Worm (Caenorhabditis elegans) whole organism, L4 larva: Measurements from ENCODE around the gene nhx-1.

ENCODE experiments used
- F26F4.8 ChIP-seq: fragments of 200-800 bp; sonication (Bioruptor generic); conservative IDR thresholded peaks from 2 replicates; pipeline ENCODE4 v1.3.6; 2022; ENCODE audit warnings: missing genetic modification characterization, missing compliant biosample characterization
- F37D6.2 ChIP-seq: sonication (generic microtip); optimal IDR thresholded peaks from 2 replicates; lab custom pipeline; 2016; ENCODE audit warnings: mild to moderate bottlenecking, missing genetic modification characterization, missing compliant biosample characterization
- Y48G9A.11 ChIP-seq: fragments of 200-800 bp; sonication (Bioruptor generic); IDR thresholded peaks from 2 replicates; pipeline ENCODE4 v1.3.6; 2022; ENCODE audit warnings: missing genetic modification reagents, missing genetic modification characterization, missing compliant biosample characterization
- ZK337.2 ChIP-seq: fragments of 200-800 bp; sonication (Bioruptor generic); IDR thresholded peaks from 2 replicates; pipeline ENCODE4 v1.3.6; 2022; ENCODE audit warnings: missing genetic modification reagents, missing genetic modification characterization, missing compliant biosample characterization
- aha-1 ChIP-seq: fragments of 150-350 bp; peaks from one replicate; lab custom pipeline; 2014; ENCODE audit warnings: missing biosample characterization, missing genetic modification characterization
- arid-1 ChIP-seq: fragments of 200-800 bp; sonication (Bioruptor generic); conservative IDR thresholded peaks from 2 replicates; pipeline ENCODE4 v1.3.6; 2022; ENCODE audit warnings: missing genetic modification reagents, missing genetic modification characterization, missing compliant biosample characterization
- ceh-20 ChIP-seq: fragments of 200-800 bp; sonication (Bioruptor generic); IDR thresholded peaks from 2 replicates; pipeline ENCODE4 v1.3.6; 2022; ENCODE audit warnings: missing genetic modification reagents, missing genetic modification characterization, missing compliant biosample characterization
- ceh-32 ChIP-seq: sonication (generic microtip); optimal IDR thresholded peaks from 2 replicates; lab custom pipeline; 2016; ENCODE audit warnings: mild to moderate bottlenecking, missing genetic modification characterization, missing compliant biosample characterization; ENCODE audit not compliant: poor library complexity
- ceh-82 ChIP-seq: sonication (generic microtip); optimal IDR thresholded peaks from 2 replicates; lab custom pipeline; 2017; ENCODE audit warnings: missing biosample characterization, missing genetic modification characterization
- ctbp-1 ChIP-seq: fragments of 200-800 bp; sonication (Bioruptor generic); IDR thresholded peaks from 2 replicates; pipeline ENCODE4 v1.3.6; 2022; ENCODE audit warnings: missing genetic modification reagents, missing genetic modification characterization, missing compliant biosample characterization
- daf-12 ChIP-seq: fragments of 150-350 bp; optimal IDR thresholded peaks from 2 replicates; lab custom pipeline; 2014; ENCODE audit warnings: missing biosample characterization, missing genetic modification reagents, missing genetic modification characterization
- daf-16 ChIP-seq, 3 experiments: sonication (generic microtip); optimal IDR thresholded peaks; 2 replicates each; lab custom pipeline; 2016 to 2017; ENCODE audit warnings: missing genetic modification characterization in 3 of 3, missing genetic modification reagents in 3 of 3, mild to moderate bottlenecking in 2 of 3, missing compliant biosample characterization in 2 of 3, missing biosample characterization in 1 of 3, moderate library complexity in 1 of 3
- dmd-6 ChIP-seq: fragments of 200-800 bp; sonication (Bioruptor generic); IDR thresholded peaks from 2 replicates; pipeline ENCODE4 v1.3.6; 2022; ENCODE audit warnings: missing genetic modification reagents, missing genetic modification characterization, missing compliant biosample characterization
- dmd-8 ChIP-seq: fragments of 200-800 bp; sonication (Bioruptor generic); IDR thresholded peaks from 2 replicates; pipeline ENCODE4 v1.3.6; 2022; ENCODE audit warnings: missing genetic modification characterization, missing compliant biosample characterization
- dmd-9 ChIP-seq: fragments of 200-800 bp; sonication (Bioruptor generic); IDR thresholded peaks from 2 replicates; pipeline ENCODE4 v1.3.6; 2022; ENCODE audit warnings: missing genetic modification reagents, missing genetic modification characterization, missing compliant biosample characterization
- dve-1 ChIP-seq: sonication (generic microtip); optimal IDR thresholded peaks from 2 replicates; lab custom pipeline; 2017; ENCODE audit warnings: antibody characterized with exemption, mild to moderate bottlenecking, missing genetic modification characterization, missing compliant biosample characterization; ENCODE audit not compliant: insufficient read depth
- egl-43 ChIP-seq: fragments of 200-800 bp; sonication (Bioruptor generic); IDR thresholded peaks from 2 replicates; pipeline ENCODE4 v1.3.6; 2022; ENCODE audit warnings: missing genetic modification reagents, missing genetic modification characterization, missing compliant biosample characterization
- fos-1 ChIP-seq: fragments of 150-350 bp; optimal IDR thresholded peaks from 2 replicates; lab custom pipeline; 2014; ENCODE audit warnings: missing biosample characterization, missing genetic modification characterization
- hlh-11 ChIP-seq: fragments of 200-800 bp; sonication (Bioruptor generic); optimal IDR thresholded peaks from 2 replicates; lab custom pipeline; 2018; ENCODE audit warnings: mild to moderate bottlenecking, missing genetic modification characterization, missing compliant biosample characterization
- hlh-30 ChIP-seq: sonication (generic microtip); optimal IDR thresholded peaks from 2 replicates; lab custom pipeline; 2017; ENCODE audit warnings: antibody characterized with exemption, mild to moderate bottlenecking, missing genetic modification characterization, missing compliant biosample characterization; ENCODE audit not compliant: insufficient read depth
- hmg-1.1 ChIP-seq: fragments of 200-800 bp; sonication (Bioruptor generic); IDR thresholded peaks from 2 replicates; pipeline ENCODE4 v1.3.6; 2022; ENCODE audit warnings: missing genetic modification reagents, missing genetic modification characterization, missing compliant biosample characterization
- lin-1 ChIP-seq: fragments of 200-800 bp; sonication (Bioruptor generic); IDR thresholded peaks from 2 replicates; pipeline ENCODE4 v1.3.6; 2022; ENCODE audit warnings: missing genetic modification reagents, missing genetic modification characterization, missing compliant biosample characterization
- lin-29 ChIP-seq: fragments of 200-800 bp; sonication (Bioruptor generic); IDR thresholded peaks from 2 replicates; pipeline ENCODE4 v1.3.6; 2022; ENCODE audit warnings: missing genetic modification reagents, missing genetic modification characterization, missing compliant biosample characterization
- lin-38 ChIP-seq: fragments of 200-800 bp; sonication (Bioruptor generic); IDR thresholded peaks from 2 replicates; pipeline ENCODE4 v1.3.6; 2022; ENCODE audit warnings: missing genetic modification reagents, missing genetic modification characterization, missing compliant biosample characterization
- lin-39 ChIP-seq: fragments of 150-350 bp; optimal IDR thresholded peaks from 2 replicates; lab custom pipeline; 2014; ENCODE audit warnings: missing biosample characterization, missing genetic modification reagents, missing genetic modification characterization
- lsy-2 ChIP-seq, 2 experiments: fragments of 150-350 bp in 1 of 2; sonication (generic microtip) in 1 of 2; optimal IDR thresholded peaks; 2 replicates each; lab custom pipeline; 2014 to 2017; ENCODE audit warnings: missing biosample characterization in 2 of 2, missing genetic modification characterization in 2 of 2
- madf-5 ChIP-seq, 2 experiments: fragments of 200-800 bp; sonication (Bioruptor generic); IDR thresholded peaks; 2 replicates each; pipeline ENCODE4 v1.3.6; 2022; ENCODE audit warnings: missing compliant biosample characterization in 2 of 2, missing genetic modification characterization in 2 of 2
- madf-9 ChIP-seq: fragments of 200-800 bp; sonication (Bioruptor generic); conservative IDR thresholded peaks from 2 replicates; pipeline ENCODE4 v1.3.6; 2022; ENCODE audit warnings: missing genetic modification reagents, missing genetic modification characterization, missing compliant biosample characterization
- mdl-1 ChIP-seq, 2 experiments: fragments of 150-350 bp in 1 of 2; sonication (generic microtip) in 1 of 2; optimal IDR thresholded peaks; 2 replicates each; lab custom pipeline; 2014 to 2017; ENCODE audit warnings: missing biosample characterization in 2 of 2, missing genetic modification characterization in 2 of 2
- mes-2 ChIP-seq: sonication (generic microtip); optimal IDR thresholded peaks from 2 replicates; lab custom pipeline; 2016; ENCODE audit warnings: missing genotype, mild to moderate bottlenecking, missing genetic modification characterization, missing compliant biosample characterization; ENCODE audit not compliant: poor library complexity, severe bottlenecking
- mxl-2 ChIP-seq: fragments of 200-800 bp; sonication (Bioruptor generic); conservative IDR thresholded peaks from 2 replicates; pipeline ENCODE4 v1.3.6; 2022; ENCODE audit warnings: missing genetic modification reagents, missing genetic modification characterization, missing compliant biosample characterization
- mxl-3 ChIP-seq: fragments of 200-800 bp; sonication (Bioruptor generic); optimal IDR thresholded peaks from 2 replicates; lab custom pipeline; 2018; ENCODE audit warnings: mild to moderate bottlenecking, missing genetic modification characterization, missing compliant biosample characterization
- nhr-10 ChIP-seq: fragments of 150-350 bp; optimal IDR thresholded peaks from 2 replicates; lab custom pipeline; 2014; ENCODE audit warnings: missing biosample characterization, missing genetic modification characterization
- nhr-28 ChIP-seq: fragments of 150-350 bp; optimal IDR thresholded peaks from 2 replicates; lab custom pipeline; 2014; ENCODE audit warnings: missing biosample characterization, missing genetic modification characterization
- nhr-41 ChIP-seq: fragments of 200-800 bp; sonication (Bioruptor generic); IDR thresholded peaks from 2 replicates; pipeline ENCODE4 v1.3.6; 2022; ENCODE audit warnings: missing genetic modification reagents, missing genetic modification characterization, missing compliant biosample characterization
- pha-4 ChIP-seq, 2 experiments: fragments of 150-350 bp in 1 of 2; fragments of 200-800 bp in 1 of 2; sonication (Bioruptor generic) in 1 of 2; IDR thresholded peaks in 1 of 2; optimal IDR thresholded peaks in 1 of 2; 2 replicates each; pipeline versions ENCODE4 v1.3.6 to Lab custom; 2014 to 2022; ENCODE audit warnings: missing genetic modification characterization in 2 of 2, missing genetic modification reagents in 2 of 2, missing biosample characterization in 1 of 2, missing compliant biosample characterization in 1 of 2
- pqm-1 ChIP-seq: sonication (generic microtip); optimal IDR thresholded peaks from 2 replicates; lab custom pipeline; 2017; ENCODE audit warnings: missing biosample characterization, missing genetic modification characterization
- snpc-1.2 ChIP-seq: fragments of 200-800 bp; sonication (Bioruptor generic); IDR thresholded peaks from 2 replicates; pipeline ENCODE4 v1.3.6; 2022; ENCODE audit warnings: missing genetic modification reagents, missing genetic modification characterization, missing compliant biosample characterization
- spr-1 ChIP-seq: sonication (generic microtip); optimal IDR thresholded peaks from 2 replicates; lab custom pipeline; 2016; ENCODE audit warnings: mild to moderate bottlenecking, missing genetic modification characterization, missing compliant biosample characterization
- unc-62 ChIP-seq, 3 experiments: fragments of 150-350 bp in 1 of 3; sonication (generic microtip); optimal IDR thresholded peaks in 2 of 3; peaks in 1 of 3; 1 replicate in 1 of 3; 2 replicates in 2 of 3; lab custom pipeline; 2014 to 2017; ENCODE audit warnings: missing biosample characterization in 3 of 3, missing genetic modification characterization in 3 of 3, missing genetic modification reagents in 3 of 3, missing genotype in 1 of 3
- zag-1 ChIP-seq: fragments of 150-350 bp; optimal IDR thresholded peaks from 2 replicates; lab custom pipeline; 2014; ENCODE audit warnings: missing biosample characterization, missing genetic modification characterization
- zfp-3 ChIP-seq: fragments of 200-800 bp; sonication (Bioruptor generic); conservative IDR thresholded peaks from 2 replicates; pipeline ENCODE4 v1.3.6; 2022; ENCODE audit warnings: missing genetic modification reagents, missing genetic modification characterization, missing compliant biosample characterization
- zip-11 ChIP-seq: fragments of 200-800 bp; sonication (Bioruptor generic); IDR thresholded peaks from 2 replicates; pipeline ENCODE4 v1.3.6; 2022; ENCODE audit warnings: missing genetic modification characterization, missing compliant biosample characterization

The nhx-1 gene

ce11 chrX:16002794-16003193, 14.1 kb upstream of the nhx-1 start (continued):
- TF ChIP-seq Y48G9A.11, result peak; percentile 28; the same call in 1 of the 2 replicates
- 0 out of 2 replicates have a peak, but pooled peaks have one; percentile 44 for TF ChIP-seq dmd-8 (GFP tag; lab: Robert Waterston, UW)
- TF ChIP-seq, all 104 proteins: peak for 8

DNA sequence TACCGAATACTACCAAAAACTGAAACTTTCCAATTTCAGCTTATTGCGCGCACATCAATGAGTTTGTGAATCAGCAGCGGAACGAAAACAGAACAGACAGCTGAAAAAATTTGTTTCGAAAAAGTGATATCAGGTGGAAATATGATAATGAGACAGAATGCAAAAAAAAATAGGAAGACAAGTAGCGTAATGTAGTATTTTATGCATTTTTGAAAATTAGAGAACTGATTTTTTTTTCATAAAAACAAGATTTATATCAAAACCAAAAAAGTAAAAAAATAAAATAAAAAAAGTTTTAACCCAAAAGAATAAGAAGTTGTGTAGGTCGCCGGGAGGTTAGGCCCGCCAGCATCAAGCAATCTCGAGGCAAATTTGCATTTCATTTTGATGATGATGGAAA, 10.4 kb upstream of the nhx-1 start, which contains the start of gene C09G1.4:
Gene C09G1.4 (minus strand): TSS at position 101 of the 400 bp plus-strand sequence.
- TF ChIP-seq dmd-9 (GFP tag; lab: Robert Waterston, UW) (no peak), unc-62 (GFP tag; optimal IDR thresholded peaks at IDR 0.05 in 1 of 2; lab: Kevin White, UChicago) (peak in 1 of 2 experiments; percentile 21), unc-62 (tag; optimal IDR thresholded peaks at IDR 0.05; lab: Kevin White, UChicago) (no peak), Y48G9A.11 (no peak)

DNA sequence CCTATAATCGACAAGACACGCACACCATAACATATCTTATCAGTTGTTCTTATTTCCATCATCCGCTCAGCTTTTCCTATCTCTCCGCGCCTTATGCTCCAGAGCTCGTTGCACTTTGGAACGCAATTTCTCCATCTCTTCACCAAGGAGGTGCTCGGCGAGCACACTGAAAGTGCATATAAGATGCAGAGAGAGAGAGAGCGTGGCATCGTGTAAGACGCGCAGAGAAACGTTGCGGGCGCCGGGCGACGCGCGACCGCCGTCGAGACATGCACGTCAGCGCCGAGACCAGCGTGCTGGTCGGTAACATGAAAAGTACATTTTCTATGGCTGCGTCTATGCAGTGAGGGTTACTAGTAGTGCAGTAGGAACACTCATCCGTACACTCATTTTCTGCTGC, 7.6 kb downstream of the nhx-1 start:
- TF ChIP-seq nhr-10, result peak; percentile 76
- no peak for TF ChIP-seq ceh-82
- TF ChIP-seq ZK337.2, result 0 out of 2 replicates have a peak, but pooled peaks have one; percentile 13
- TF ChIP-seq fos-1 (tag; lab: Kevin White, UChicago), result no peak
- TF ChIP-seq F37D6.2 (tag; lab: Kevin White, UChicago), result peak; percentile 65
- 0 out of 2 replicates have a peak, but pooled peaks have one; percentile 38 for TF ChIP-seq arid-1
- peak; percentile 57 to 64 for TF ChIP-seq daf-16 (GFP tag; optimal IDR thresholded peaks at IDR 0.05; lab: Kevin White, UChicago)
- peak; percentile 76 for TF ChIP-seq daf-16 (tag; optimal IDR thresholded peaks at IDR 0.05; lab: Kevin White, UChicago)
- 0 out of 2 replicates have a peak, but pooled peaks have one; percentile 29 for TF ChIP-seq lin-29 (GFP tag; lab: Robert Waterston, UW)
- peak; percentile 61 for TF ChIP-seq pha-4 (GFP tag; IDR thresholded peaks at IDR 0.05; lab: Robert Waterston, UW)
- TF ChIP-seq pha-4 (tag; optimal IDR thresholded peaks at IDR 0.05; lab: Kevin White, UChicago), result no peak
- peak; percentile 84 for TF ChIP-seq aha-1 (tag; lab: Kevin White, UChicago)
- TF ChIP-seq dmd-6, result peak; percentile 90
- no peak for TF ChIP-seq dmd-9 (GFP tag; lab: Robert Waterston, UW)
- TF ChIP-seq mxl-3 (GFP tag; lab: Kevin White, UChicago), result peak; percentile 88
- peak; percentile 75 for TF ChIP-seq spr-1 (tag; lab: Kevin White, UChicago)
- peak; percentile 57 for TF ChIP-seq mes-2 (tag; lab: Kevin White, UChicago)
- no peak for TF ChIP-seq lin-39
- TF ChIP-seq pqm-1, result peak; percentile 55
- TF ChIP-seq snpc-1.2 (GFP tag; lab: Robert Waterston, UW), result no peak
- TF ChIP-seq lsy-2 (tag; optimal IDR thresholded peaks at IDR 0.05; lab: Kevin White, UChicago), result peak; percentile 69 to 71
- no peak for TF ChIP-seq mxl-2 (GFP tag; lab: Robert Waterston, UW)
- TF ChIP-seq ceh-32 (tag; lab: Kevin White, UChicago), result no peak
- TF ChIP-seq F26F4.8 (GFP tag; lab: Robert Waterston, UW), result no peak
- no peak for TF ChIP-seq zip-11 (GFP tag; lab: Robert Waterston, UW)
- TF ChIP-seq zag-1 (tag; lab: Kevin White, UChicago), result no peak
- no peak for TF ChIP-seq Y48G9A.11
- TF ChIP-seq hlh-30 (tag; lab: Kevin White, UChicago), result peak; percentile 81
- peak; percentile 92 for TF ChIP-seq hmg-1.1 (GFP tag; lab: Robert Waterston, UW)
- TF ChIP-seq nhr-41 (GFP tag; lab: Robert Waterston, UW), result no peak
- TF ChIP-seq hlh-11, result peak; percentile 96
- TF ChIP-seq lin-1 (GFP tag; lab: Robert Waterston, UW), result no peak
- TF ChIP-seq unc-62 (GFP tag; optimal IDR thresholded peaks at IDR 0.05 in 1 of 2; lab: Kevin White, UChicago), result no peak
- no peak for TF ChIP-seq unc-62 (tag; optimal IDR thresholded peaks at IDR 0.05; lab: Kevin White, UChicago)
- TF ChIP-seq madf-9 (GFP tag; lab: Robert Waterston, UW), result 0 out of 2 replicates have a peak, but pooled peaks have one; percentile 44
- TF ChIP-seq zfp-3, result no peak
- no peak for TF ChIP-seq lin-38 (GFP tag; lab: Robert Waterston, UW)
- TF ChIP-seq ceh-20 (GFP tag; lab: Robert Waterston, UW), result peak; percentile 75; the same call in 1 of the 2 replicates
- TF ChIP-seq egl-43 (GFP tag; lab: Robert Waterston, UW), result no peak
- TF ChIP-seq mdl-1 (tag; optimal IDR thresholded peaks at IDR 0.05; lab: Kevin White, UChicago), result peak; percentile 85 to 94
- peak; percentile 88 for TF ChIP-seq dve-1 (tag; lab: Kevin White, UChicago)
- no peak for TF ChIP-seq daf-12 (tag; lab: Kevin White, UChicago)
- TF ChIP-seq nhr-28 (tag; lab: Kevin White, UChicago), result peak; percentile 89
- TF ChIP-seq madf-5 (GFP tag; IDR thresholded peaks at IDR 0.05; lab: Robert Waterston, UW), result no peak
- peak; percentile 92 for TF ChIP-seq ctbp-1
